Fruit fly (Drosophila melanogaster): ENCODE measurements around the gene CG42354.

DNA sequence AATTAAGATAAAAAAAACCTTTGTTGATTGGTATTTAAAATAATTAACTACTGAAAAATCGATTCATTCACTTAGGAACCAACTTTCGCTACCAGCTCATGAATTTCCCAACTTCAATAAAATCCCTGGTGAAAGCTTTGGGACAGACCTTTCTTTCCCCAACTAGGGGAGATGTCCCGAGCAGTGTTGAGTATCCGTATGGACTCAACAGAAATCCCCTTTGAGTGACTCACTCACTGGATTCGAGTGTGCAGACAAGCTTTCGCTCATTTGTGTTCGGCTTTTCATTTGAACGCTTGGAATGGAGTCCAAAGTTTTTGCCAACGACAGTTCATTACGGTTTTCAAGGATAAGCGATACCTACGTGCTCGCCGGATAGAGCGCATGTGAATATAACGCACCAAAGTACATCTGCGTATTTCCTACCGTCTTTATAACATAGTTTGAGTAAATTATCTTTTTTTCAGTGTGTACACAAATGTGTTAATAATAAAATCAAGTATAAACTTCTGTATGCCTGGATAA lies 41.3 kb downstream of the CG42354 start, which contains the start of gene dpr18:
- TF ChIP-seq psq (optimal IDR thresholded peaks at IDR 0.05) (no peak), Sin3A (optimal IDR thresholded peaks at IDR 0.05) (no peak), ttk (optimal IDR thresholded peaks at IDR 0.05) (no peak)

Measured in Kc167 (cell line).